Fruit fly (Drosophila melanogaster) whole organism, embryonic: ENCODE results near the gene Cad96Cb.

Experiments used
- Abd-B ChIP-seq: fragments of 200-800 bp; sonication (Bioruptor generic); optimal IDR thresholded peaks from 2 replicates; lab custom pipeline; 2018; ENCODE audit warnings: missing biosample characterization, mild to moderate bottlenecking, missing genetic modification characterization, moderate library complexity
- Blimp-1 ChIP-seq: fragments of 200-800 bp; sonication (Bioruptor generic); optimal IDR thresholded peaks from 3 replicates; lab custom pipeline; 2018; ENCODE audit warnings: missing biosample characterization, missing genetic modification characterization, mild to moderate bottlenecking, moderate library complexity, missing genetic modification reagents
- C15 ChIP-seq: fragments of 200-800 bp; sonication (Bioruptor generic); IDR thresholded peaks from 3 replicates; pipeline ENCODE4 v1.3.6; 2022; ENCODE audit warnings: missing biosample characterization, missing genetic modification characterization
- CG10543 ChIP-seq: fragments of 200-800 bp; sonication (Bioruptor generic); optimal IDR thresholded peaks from 3 replicates; lab custom pipeline; 2017; ENCODE audit warnings: missing biosample characterization, mild to moderate bottlenecking, missing genetic modification characterization, moderate library complexity
- CG10979 ChIP-seq: fragments of 200-800 bp; sonication (Bioruptor generic); optimal IDR thresholded peaks from 2 replicates; lab custom pipeline; 2018; ENCODE audit warnings: missing biosample characterization, mild to moderate bottlenecking, missing genetic modification characterization, moderate library complexity
- CG1233 ChIP-seq: fragments of 200-800 bp; sonication (Bioruptor generic); optimal IDR thresholded peaks from 4 replicates; lab custom pipeline; 2018; ENCODE audit warnings: missing biosample characterization, mild to moderate bottlenecking, missing genetic modification characterization
- CG12744 ChIP-seq: fragments of 200-800 bp; sonication (Bioruptor generic); optimal IDR thresholded peaks from 2 replicates; lab custom pipeline; 2016; ENCODE audit warnings: missing biosample characterization, missing genetic modification characterization
- CG14441 ChIP-seq: fragments of 200-800 bp; sonication (Bioruptor generic); IDR thresholded peaks from 2 replicates; pipeline ENCODE4 v1.3.6; 2022; ENCODE audit warnings: missing biosample characterization, missing genetic modification characterization
- CG14667 ChIP-seq: fragments of 200-800 bp; sonication (Bioruptor generic); IDR thresholded peaks from 2 replicates; pipeline ENCODE4 v1.3.6; 2022; ENCODE audit warnings: missing biosample characterization, missing genetic modification characterization
- CG15601 ChIP-seq: fragments of 200-800 bp; sonication (Bioruptor generic); optimal IDR thresholded peaks from 3 replicates; lab custom pipeline; 2019; ENCODE audit warnings: missing biosample characterization, mild to moderate bottlenecking, missing genetic modification characterization, moderate library complexity
- CG1603 ChIP-seq: fragments of 200-800 bp; sonication (Bioruptor generic); optimal IDR thresholded peaks from 2 replicates; lab custom pipeline; 2019; ENCODE audit warnings: missing biosample characterization, mild to moderate bottlenecking, missing genetic modification characterization, moderate library complexity
- CG17328 ChIP-seq: fragments of 200-800 bp; sonication (Bioruptor generic); IDR thresholded peaks from 2 replicates; pipeline ENCODE4 v1.3.6; 2022; ENCODE audit warnings: missing biosample characterization, missing genetic modification characterization
- CG18476 ChIP-seq: fragments of 200-800 bp; sonication (Bioruptor generic); optimal IDR thresholded peaks from 2 replicates; lab custom pipeline; 2016; ENCODE audit warnings: missing biosample characterization, mild to moderate bottlenecking, missing genetic modification characterization
- CG2120 ChIP-seq: fragments of 200-800 bp; sonication (Bioruptor generic); optimal IDR thresholded peaks from 3 replicates; lab custom pipeline; 2016; ENCODE audit warnings: missing biosample characterization, missing genetic modification characterization
- CG2889 ChIP-seq: fragments of 200-800 bp; sonication (Bioruptor generic); IDR thresholded peaks from 3 replicates; pipeline ENCODE4 v1.3.6; 2022; ENCODE audit warnings: missing biosample characterization, missing genetic modification characterization
- CG31441 ChIP-seq: fragments of 200-800 bp; sonication (Bioruptor generic); IDR thresholded peaks from 2 replicates; pipeline ENCODE4 v1.3.6; 2022; ENCODE audit warnings: missing biosample characterization, missing genetic modification characterization
- CG3995 ChIP-seq: fragments of 200-800 bp; sonication (Bioruptor generic); optimal IDR thresholded peaks from 3 replicates; lab custom pipeline; 2016; ENCODE audit warnings: missing biosample characterization, missing genetic modification characterization
- CG6254 ChIP-seq: fragments of 200-800 bp; sonication (Bioruptor generic); optimal IDR thresholded peaks from 3 replicates; lab custom pipeline; 2017; ENCODE audit warnings: mild to moderate bottlenecking, missing biosample characterization, missing genetic modification reagents, missing genetic modification characterization
- CG7271 ChIP-seq: fragments of 200-800 bp; sonication (Bioruptor generic); optimal IDR thresholded peaks from 2 replicates; lab custom pipeline; 2018; ENCODE audit warnings: missing biosample characterization, mild to moderate bottlenecking, missing genetic modification characterization, moderate library complexity
- CG7372 ChIP-seq: fragments of 200-800 bp; sonication (Bioruptor generic); IDR thresholded peaks from 2 replicates; pipeline ENCODE4 v1.3.6; 2022; ENCODE audit warnings: missing biosample characterization, missing genetic modification characterization
- CG7987 ChIP-seq: fragments of 200-800 bp; sonication (Bioruptor generic); optimal IDR thresholded peaks from 2 replicates; lab custom pipeline; 2018; ENCODE audit warnings: missing biosample characterization, mild to moderate bottlenecking, missing genetic modification characterization, moderate library complexity
- CG8290 ChIP-seq, 3 experiments: fragments of 200-800 bp; sonication (Bioruptor generic); optimal IDR thresholded peaks; 2 replicates each; lab custom pipeline; 2016 to 2019; ENCODE audit warnings: missing biosample characterization in 3 of 3, missing genetic modification characterization in 3 of 3, mild to moderate bottlenecking in 2 of 3, moderate library complexity in 1 of 3
- Dll ChIP-seq: fragments of 200-800 bp; sonication (Bioruptor generic); IDR thresholded peaks from 4 replicates; pipeline ENCODE4 v1.3.6; 2022; ENCODE audit warnings: missing biosample characterization, missing genetic modification characterization; ENCODE audit not compliant: partially characterized antibody
- Ets65A ChIP-seq: fragments of 200-800 bp; sonication (Bioruptor generic); peaks from one replicate; lab custom pipeline; 2016; ENCODE audit warnings: missing biosample characterization, missing genetic modification characterization
- Ets97D ChIP-seq: fragments of 200-800 bp; sonication (Bioruptor generic); optimal IDR thresholded peaks from 3 replicates; lab custom pipeline; 2016; ENCODE audit warnings: missing biosample characterization, missing genetic modification characterization
- H15 ChIP-seq: fragments of 200-800 bp; sonication (Bioruptor generic); IDR thresholded peaks from 3 replicates; pipeline ENCODE4 v1.3.6; 2022; ENCODE audit warnings: missing biosample characterization, missing genetic modification characterization
- HLH3B ChIP-seq: fragments of 200-800 bp; sonication (Bioruptor generic); IDR thresholded peaks from 2 replicates; pipeline ENCODE4 v1.3.6; 2022; ENCODE audit warnings: missing biosample characterization, missing genetic modification characterization
- Pdp1 ChIP-seq, 2 experiments: fragments of 200-800 bp; sonication (Bioruptor generic); optimal IDR thresholded peaks; 3 replicates each; lab custom pipeline; 2016; ENCODE audit warnings: missing biosample characterization in 2 of 2, missing genetic modification characterization in 2 of 2, mild to moderate bottlenecking in 1 of 2, moderate library complexity in 1 of 2
- Side ChIP-seq: fragments of 200-800 bp; sonication (Bioruptor generic); optimal IDR thresholded peaks from 2 replicates; lab custom pipeline; 2016; ENCODE audit warnings: missing biosample characterization, missing genetic modification characterization
- Sin3A ChIP-seq: fragments of >200 bp; optimal IDR thresholded peaks from 2 replicates; lab custom pipeline; 2018
- Sry-β ChIP-seq: fragments of 200-800 bp; sonication (Bioruptor generic); optimal IDR thresholded peaks from 2 replicates; lab custom pipeline; 2018; ENCODE audit warnings: missing biosample characterization, mild to moderate bottlenecking, missing genetic modification characterization, moderate library complexity
- abd-A ChIP-seq: fragments of 200-800 bp; sonication (Bioruptor generic); optimal IDR thresholded peaks from 3 replicates; lab custom pipeline; 2019; ENCODE audit warnings: missing biosample characterization, mild to moderate bottlenecking, missing genetic modification characterization, moderate library complexity
- bowl ChIP-seq: fragments of 200-800 bp; sonication (Bioruptor generic); IDR thresholded peaks from 2 replicates; pipeline ENCODE4 v1.3.6; 2022; ENCODE audit warnings: missing biosample characterization, missing genetic modification characterization
- br ChIP-seq: fragments of >200 bp; optimal IDR thresholded peaks from 2 replicates; lab custom pipeline; 2017
- chinmo ChIP-seq: fragments of 200-800 bp; sonication (Bioruptor generic); IDR thresholded peaks from 4 replicates; pipeline ENCODE4 v1.3.6; 2022; ENCODE audit warnings: missing biosample characterization, missing genetic modification characterization; ENCODE audit not compliant: partially characterized antibody
- corto ChIP-seq: fragments of 200-800 bp; sonication (Bioruptor generic); optimal IDR thresholded peaks from 2 replicates; lab custom pipeline; 2016; ENCODE audit warnings: missing biosample characterization, mild to moderate bottlenecking, missing genetic modification characterization, moderate library complexity
- eve ChIP-seq, 2 experiments: fragments of >200 bp; optimal IDR thresholded peaks; 2 replicates each; lab custom pipeline; 2017; ENCODE audit warnings: missing biosample characterization in 2 of 2, missing genetic modification characterization in 2 of 2
- fd102C ChIP-seq: fragments of 200-800 bp; sonication (Bioruptor generic); optimal IDR thresholded peaks from 2 replicates; lab custom pipeline; 2018; ENCODE audit warnings: missing biosample characterization, mild to moderate bottlenecking, missing genetic modification characterization, moderate library complexity
- gsb ChIP-seq: fragments of 200-800 bp; sonication (Bioruptor generic); IDR thresholded peaks from 2 replicates; pipeline ENCODE4 v1.3.6; 2022; ENCODE audit warnings: missing biosample characterization, missing genetic modification characterization
- inv ChIP-seq: fragments of 200-800 bp; sonication (Bioruptor generic); IDR thresholded peaks from 2 replicates; pipeline ENCODE4 v1.3.6; 2022; ENCODE audit warnings: missing biosample characterization, missing genetic modification characterization; ENCODE audit not compliant: partially characterized antibody
- klu ChIP-seq: fragments of 200-800 bp; sonication (Bioruptor generic); IDR thresholded peaks from 2 replicates; pipeline ENCODE4 v1.3.6; 2022; ENCODE audit warnings: missing biosample characterization, missing genetic modification characterization
- kni ChIP-seq: fragments of 200-800 bp; sonication (Bioruptor generic); optimal IDR thresholded peaks from 3 replicates; lab custom pipeline; 2017; ENCODE audit warnings: mild to moderate bottlenecking, missing biosample characterization, missing genetic modification reagents, missing genetic modification characterization
- nmo ChIP-seq: fragments of 200-800 bp; sonication (Bioruptor generic); optimal IDR thresholded peaks from 2 replicates; lab custom pipeline; 2018; ENCODE audit warnings: missing biosample characterization, mild to moderate bottlenecking, missing genetic modification characterization, moderate library complexity
- peb ChIP-seq: fragments of 200-800 bp; sonication (Bioruptor generic); IDR thresholded peaks from 2 replicates; pipeline ENCODE4 v1.3.6; 2022; ENCODE audit warnings: missing biosample characterization, missing genetic modification characterization
- pfk ChIP-seq: fragments of 200-800 bp; sonication (Bioruptor generic); optimal IDR thresholded peaks from 2 replicates; lab custom pipeline; 2018; ENCODE audit warnings: missing biosample characterization, mild to moderate bottlenecking, missing genetic modification characterization, moderate library complexity
- sc ChIP-seq, 3 experiments: fragments of >200 bp in 2 of 3; fragments of 200-800 bp in 1 of 3; sonication (Bioruptor generic) in 1 of 3; optimal IDR thresholded peaks; 2 replicates in 2 of 3; 3 replicates in 1 of 3; lab custom pipeline; 2017; ENCODE audit warnings: mild to moderate bottlenecking in 1 of 3, missing biosample characterization in 1 of 3, missing genetic modification characterization in 1 of 3, missing genetic modification reagents in 1 of 3
- seq ChIP-seq: fragments of 200-800 bp; sonication (Bioruptor generic); IDR thresholded peaks from 2 replicates; pipeline ENCODE4 v1.3.6; 2022; ENCODE audit warnings: missing biosample characterization, missing genetic modification characterization
- sug ChIP-seq: fragments of 200-800 bp; optimal IDR thresholded peaks from 2 replicates; lab custom pipeline; 2019; ENCODE audit warnings: missing biosample characterization, mild to moderate bottlenecking, missing genetic modification characterization, moderate library complexity
- ttk ChIP-seq: fragments of 200-800 bp; sonication (Bioruptor generic); IDR thresholded peaks from 2 replicates; pipeline ENCODE4 v2.1.2; 2022; ENCODE audit warnings: missing biosample characterization, missing genetic modification characterization

The Cad96Cb gene

dm6 chr3R:25258628-25259240 is 26.6 kb upstream of the Cad96Cb start, which contains the start of gene CG11857 (continued):
- TF ChIP-seq CG8290 (GFP tag; optimal IDR thresholded peaks at IDR 0.05; lab: Kevin White, UChicago) (peak; percentile 98), CG8290 (tag; optimal IDR thresholded peaks at IDR 0.05; lab: Kevin White, UChicago) (peak; percentile 90 to 97), CG31441 (GFP tag; lab: Robert Waterston, UW) (peak; percentile 96), C15 (GFP tag; lab: Robert Waterston, UW) (peak; percentile 98), Side (GFP tag; lab: Kevin White, UChicago) (peak; percentile 95), CG7987 (GFP tag; lab: Kevin White, UChicago) (peak; percentile 95), CG14441 (GFP tag; lab: Robert Waterston, UW) (peak; percentile 99), sc (optimal IDR thresholded peaks at IDR 0.05; lab: Kevin White, UChicago) (no peak), sc (GFP tag; optimal IDR thresholded peaks at IDR 0.05; lab: Kevin White, UChicago) (peak; percentile 94), Pdp1 (GFP tag; optimal IDR thresholded peaks at IDR 0.05; lab: Kevin White, UChicago) (peak; percentile 98), CG3995 (peak; percentile 82), inv (peak; percentile 100), abd-A (tag; lab: Kevin White, UChicago) (no peak), Sry-β (GFP tag; lab: Kevin White, UChicago) (peak; percentile 78), sug (peak; percentile 97), Abd-B (GFP tag; lab: Kevin White, UChicago) (peak; percentile 99), CG7271 (tag; lab: Kevin White, UChicago) (peak; percentile 95), bowl (GFP tag; lab: Robert Waterston, UW) (peak; percentile 92), CG2889 (GFP tag; lab: Robert Waterston, UW) (peak; percentile 99), Dll (GFP tag; lab: Robert Waterston, UW) (peak; percentile 100), peb (GFP tag; lab: Robert Waterston, UW) (peak; percentile 98), CG7372 (peak; percentile 99), kni (GFP tag; lab: Kevin White, UChicago) (peak; percentile 88), CG10979 (tag; lab: Kevin White, UChicago) (peak; percentile 95), nmo (GFP tag; lab: Kevin White, UChicago) (peak; percentile 99), Blimp-1 (peak; percentile 95), HLH3B (GFP tag; lab: Robert Waterston, UW) (peak; percentile 98), CG15601 (tag; lab: Kevin White, UChicago) (peak; percentile 96), CG18476 (GFP tag; lab: Kevin White, UChicago) (peak; percentile 97), CG6254 (GFP tag; lab: Kevin White, UChicago) (peak; percentile 74), CG2120 (GFP tag; lab: Kevin White, UChicago) (peak; percentile 99), gsb (peak; percentile 97), eve (GFP tag; optimal IDR thresholded peaks at IDR 0.05; lab: Kevin White, UChicago) (peak in 1 of 2 experiments; percentile 54), CG10543 (GFP tag; lab: Kevin White, UChicago) (peak; percentile 95), Ets97D (GFP tag; lab: Kevin White, UChicago) (peak; percentile 95), fd102C (GFP tag; lab: Kevin White, UChicago) (peak; percentile 79), br (no peak), CG1233 (GFP tag; lab: Kevin White, UChicago) (peak; percentile 98), CG1603 (peak; percentile 97), Sin3A (lab: Kevin White, UChicago) (peak; percentile 47), CG12744 (GFP tag; lab: Kevin White, UChicago) (peak; percentile 95), corto (GFP tag; lab: Kevin White, UChicago) (peak; percentile 95), chinmo (GFP tag; lab: Robert Waterston, UW) (peak; percentile 98), CG17328 (GFP tag; lab: Robert Waterston, UW) (peak; percentile 99), seq (GFP tag; lab: Robert Waterston, UW) (peak; percentile 97), klu (GFP tag; lab: Robert Waterston, UW) (peak; percentile 99), Ets65A (GFP tag; lab: Kevin White, UChicago) (peak; percentile 100), CG14667 (GFP tag; lab: Robert Waterston, UW) (peak; percentile 99), pfk (peak; percentile 37), ttk (GFP tag; lab: Robert Waterston, UW) (peak; percentile 99), H15 (GFP tag; lab: Robert Waterston, UW) (peak; percentile 99)
